Worm (Caenorhabditis elegans): ENCODE measurements around the gene K08D10.10.

K08D10.10 gene

DNA sequence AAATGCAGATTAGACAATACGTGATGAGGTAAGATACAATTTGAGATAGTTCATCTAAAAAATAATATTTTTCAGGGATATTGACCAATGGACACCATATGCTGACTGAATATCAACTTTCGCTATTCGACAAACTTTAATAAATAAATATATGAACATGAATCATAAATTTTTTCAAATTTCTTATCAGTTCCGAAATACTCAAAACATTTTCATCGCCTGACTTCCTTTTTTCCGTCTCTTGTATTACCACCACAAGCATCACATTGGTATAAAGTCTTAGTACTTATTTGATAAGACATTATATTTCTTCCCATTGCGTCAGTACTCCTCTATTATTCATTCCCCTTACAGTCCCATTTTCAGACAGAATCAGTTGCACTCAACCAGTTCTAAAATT is at the start of gene K08D10.10, which contains the start of gene R07C12.1:
Gene K08D10.10, plus strand, starts transcription at position 93 of the 400 bp plus-strand sequence.
Gene R07C12.1, plus strand, starts transcription at position 314 of the 400 bp plus-strand sequence.
- TF ChIP-seq nhr-12 (tag; optimal IDR thresholded peaks at IDR 0.05) (no peak), fos-1 (tag; optimal IDR thresholded peaks at IDR 0.05) (peak; percentile 69)

DNA sequence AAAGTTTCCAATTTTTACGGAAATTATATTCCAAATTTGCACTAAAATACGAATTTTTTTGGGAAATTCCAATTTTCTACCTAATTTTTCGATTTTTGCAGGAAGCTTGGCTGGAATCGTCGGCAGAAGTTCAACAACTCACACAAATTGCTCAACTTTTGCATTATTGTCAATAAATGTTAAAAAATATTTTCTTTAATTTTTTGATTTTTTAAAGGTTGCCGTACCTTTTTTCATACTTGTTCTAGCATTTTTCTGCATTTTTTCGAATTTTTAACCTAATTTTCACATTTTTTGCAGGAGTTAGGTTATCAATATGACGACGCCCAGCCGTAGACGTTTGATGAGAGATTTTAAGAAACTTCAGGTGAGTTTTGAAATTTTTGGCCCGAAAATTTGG is 49.3 kb upstream of the K08D10.10 start, which contains the start of gene ubc-1:
Gene ubc-1, plus strand, starts transcription at position 301 of the 400 bp plus-strand sequence.
- no peak for TF ChIP-seq egl-27 (tag; optimal IDR thresholded peaks at IDR 0.05)
- no peak for TF ChIP-seq unc-62 (GFP tag; optimal IDR thresholded peaks at IDR 0.05)
- TF ChIP-seq ceh-16 (tag; optimal IDR thresholded peaks at IDR 0.05), result no peak
- no peak for TF ChIP-seq sem-4 (tag; optimal IDR thresholded peaks at IDR 0.05)
- TF ChIP-seq lsy-2 (tag; optimal IDR thresholded peaks at IDR 0.05), result no peak
- no peak for TF ChIP-seq elt-3 (tag; optimal IDR thresholded peaks at IDR 0.05)
- no peak for TF ChIP-seq nhr-6 (tag; optimal IDR thresholded peaks at IDR 0.05)

DNA sequence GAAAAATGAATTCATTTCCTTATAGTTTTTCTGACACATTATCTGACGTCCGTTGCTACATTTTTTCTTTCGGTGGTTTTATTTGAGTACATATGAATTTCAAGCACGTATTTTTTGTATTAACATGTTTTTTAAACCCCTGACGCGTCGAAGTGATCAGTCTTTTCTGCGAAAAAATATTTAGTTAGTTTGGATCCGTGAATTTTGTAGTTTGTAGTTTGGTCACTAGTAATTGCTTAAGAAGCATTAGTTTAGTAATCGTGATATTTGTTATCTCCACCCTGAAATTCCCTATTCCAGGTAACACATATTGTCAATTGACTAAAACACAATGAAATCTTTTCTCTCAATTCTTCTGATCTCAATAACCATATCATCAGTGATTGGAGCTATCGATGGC is 43.3 kb upstream of the K08D10.10 start, which contains the start of gene C35B1.7:
Gene C35B1.7, plus strand, starts transcription at position 301 of the 400 bp plus-strand sequence.
- TF ChIP-seq nhr-23 (tag; optimal IDR thresholded peaks at IDR 0.05) (no peak), mab-5 (tag; optimal IDR thresholded peaks at IDR 0.05) (no peak), zag-1 (tag; optimal IDR thresholded peaks at IDR 0.05) (no peak), snpc-4 (tag; optimal IDR thresholded peaks at IDR 0.05) (no peak), fos-1 (tag; optimal IDR thresholded peaks at IDR 0.05) (no peak), elt-1 (tag; optimal IDR thresholded peaks at IDR 0.05) (no peak), R02D3.7 (tag; optimal IDR thresholded peaks at IDR 0.05) (no peak), nhr-25 (tag; optimal IDR thresholded peaks at IDR 0.05) (no peak), lin-39 (tag; optimal IDR thresholded peaks at IDR 0.05) (no peak), egl-27 (tag; optimal IDR thresholded peaks at IDR 0.05) (no peak)

DNA sequence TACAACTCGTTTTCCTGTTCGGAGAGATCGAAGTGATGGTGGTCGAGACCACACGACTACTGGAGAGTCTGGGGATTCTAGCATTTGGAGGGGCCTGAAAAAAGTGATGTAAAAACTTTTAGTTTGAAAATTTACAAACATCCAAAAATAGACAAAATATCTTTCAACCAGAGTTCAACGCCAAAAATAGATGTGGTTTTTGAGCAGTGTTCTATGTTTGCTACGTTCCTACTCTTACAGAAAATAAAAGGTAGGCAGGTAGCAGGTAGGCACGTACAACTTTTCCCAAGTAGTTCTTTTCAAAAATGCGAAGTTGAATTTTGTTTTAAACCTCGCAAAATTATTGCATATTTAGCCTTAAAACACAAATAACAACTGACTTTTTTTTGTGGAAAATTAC is 39.6 kb upstream of the K08D10.10 start, which contains the start of gene F49F1.14:
Gene F49F1.14, minus strand, starts transcription at position 101 of the 400 bp plus-strand sequence.
- no peak for TF ChIP-seq peb-1 (tag; optimal IDR thresholded peaks at IDR 0.05)
- no peak for TF ChIP-seq lin-39 (tag; optimal IDR thresholded peaks at IDR 0.05)
- no peak for TF ChIP-seq aly-2 (tag; optimal IDR thresholded peaks at IDR 0.05)
- no peak for TF ChIP-seq sma-9 (GFP tag; optimal IDR thresholded peaks at IDR 0.05)
- TF ChIP-seq sma-9 (tag; optimal IDR thresholded peaks at IDR 0.05), result no peak
- no peak for TF ChIP-seq unc-39 (tag; optimal IDR thresholded peaks at IDR 0.05)
- no peak for TF ChIP-seq mab-5 (tag; optimal IDR thresholded peaks at IDR 0.05)
- no peak for TF ChIP-seq ztf-11 (tag; optimal IDR thresholded peaks at IDR 0.05)
- no peak for TF ChIP-seq lin-13 (GFP tag; optimal IDR thresholded peaks at IDR 0.05)
- no peak for TF ChIP-seq gmeb-1 (tag; optimal IDR thresholded peaks at IDR 0.05)
- TF ChIP-seq nhr-77 (tag; optimal IDR thresholded peaks at IDR 0.05), result no peak
- no peak for TF ChIP-seq crh-2 (tag; optimal IDR thresholded peaks at IDR 0.05)
- no peak for TF ChIP-seq ama-1 (optimal IDR thresholded peaks at IDR 0.05)
- no peak for TF ChIP-seq nhr-237 (tag; optimal IDR thresholded peaks at IDR 0.05)
- TF ChIP-seq nhr-6 (tag; optimal IDR thresholded peaks at IDR 0.05), result no peak
- no peak for TF ChIP-seq nhr-21 (tag; optimal IDR thresholded peaks at IDR 0.05)
- TF ChIP-seq elt-3 (tag; optimal IDR thresholded peaks at IDR 0.05), result no peak

DNA sequence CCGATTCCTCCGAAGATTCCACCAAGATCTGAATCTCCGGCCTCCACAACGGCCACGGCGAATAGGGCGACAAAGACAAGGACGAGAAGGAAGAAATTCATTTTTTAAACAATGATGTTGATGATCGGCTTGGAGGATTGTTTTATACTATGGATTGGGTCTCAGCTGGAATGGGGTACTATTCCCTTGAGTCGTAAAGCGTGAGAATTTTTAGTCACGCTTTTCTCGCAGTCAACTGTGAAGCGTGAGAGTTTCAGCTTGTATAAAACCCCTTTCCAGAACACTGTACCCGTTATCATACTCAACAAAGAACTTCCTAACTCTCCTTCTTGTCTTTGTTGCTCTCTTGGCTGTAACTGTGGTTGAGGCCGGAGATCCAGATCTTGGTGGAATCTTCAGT is 37.5 kb upstream of the K08D10.10 start, which contains the start of gene F49F1.15:
Gene F49F1.15, minus strand, starts transcription at position 101 of the 400 bp plus-strand sequence.
- TF ChIP-seq lin-11 (tag; optimal IDR thresholded peaks at IDR 0.05) (no peak), crh-2 (tag; optimal IDR thresholded peaks at IDR 0.05) (no peak), nhr-12 (tag; optimal IDR thresholded peaks at IDR 0.05) (no peak), nhr-10 (tag; optimal IDR thresholded peaks at IDR 0.05) (no peak), ZK546.5 (tag; optimal IDR thresholded peaks at IDR 0.05) (no peak)

DNA sequence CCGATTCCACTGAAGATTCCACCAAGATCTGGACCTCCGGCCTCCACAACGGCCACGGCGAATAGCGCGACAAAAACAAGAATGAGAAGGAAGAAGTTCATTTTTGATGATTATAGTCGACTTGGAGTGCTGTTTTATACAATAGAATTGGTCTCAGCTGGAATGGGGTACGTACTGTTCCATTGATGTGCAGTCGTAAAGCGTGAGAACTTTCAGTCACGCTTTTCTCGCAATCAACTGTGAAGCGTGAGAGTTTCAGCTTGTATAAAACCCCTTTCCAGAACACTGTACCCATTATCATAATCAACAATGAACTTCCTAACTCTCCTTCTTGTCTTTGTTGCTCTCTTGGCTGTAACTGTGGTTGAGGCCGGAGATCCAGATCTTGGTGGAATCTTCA is 36.4 kb upstream of the K08D10.10 start, which contains the start of the genes F49F1.4 and F49F1.2:
Gene F49F1.4, minus strand, starts transcription at position 101 of the 400 bp plus-strand sequence.
Gene F49F1.2, plus strand, starts transcription at position 310 of the 400 bp plus-strand sequence.
- TF ChIP-seq sma-3 (GFP tag; optimal IDR thresholded peaks at IDR 0.05) (no peak), unc-55 (GFP tag; optimal IDR thresholded peaks at IDR 0.05) (no peak), lsy-2 (tag; optimal IDR thresholded peaks at IDR 0.05) (no peak), lin-11 (tag; optimal IDR thresholded peaks at IDR 0.05) (no peak), nhr-23 (tag; optimal IDR thresholded peaks at IDR 0.05) (no peak)
